Worm (Caenorhabditis elegans) whole organism, L1 larva: Measurements from ENCODE around the gene grl-3.

Source experiments
- egl-13 ChIP-seq: sonication (generic microtip); optimal IDR thresholded peaks from 2 replicates; lab custom pipeline; 2016; ENCODE audit warnings: missing genotype, missing genetic modification reagents, missing genetic modification characterization, missing compliant biosample characterization
- elt-3 ChIP-seq, 6 experiments: fragments of 150-350 bp in 1 of 6; sonication (generic microtip); optimal IDR thresholded peaks; 2 replicates each; lab custom pipeline; 2017 to 2018; ENCODE audit warnings: missing biosample characterization in 6 of 6, missing genetic modification characterization in 6 of 6, inconsistent platforms in 1 of 6
- fkh-4 ChIP-seq: sonication (generic microtip); optimal IDR thresholded peaks from 2 replicates; lab custom pipeline; 2016; ENCODE audit warnings: missing compliant biosample characterization, missing genetic modification characterization, borderline replicate concordance
- fkh-8 ChIP-seq: sonication (generic microtip); optimal IDR thresholded peaks from 2 replicates; lab custom pipeline; 2016; ENCODE audit warnings: mild to moderate bottlenecking, missing genetic modification characterization, missing compliant biosample characterization
- nhr-12 ChIP-seq: sonication (generic microtip); optimal IDR thresholded peaks from 2 replicates; lab custom pipeline; 2017; ENCODE audit warnings: missing biosample characterization, missing genetic modification characterization
- nhr-28 ChIP-seq: fragments of 150-350 bp; optimal IDR thresholded peaks from 2 replicates; lab custom pipeline; 2014; ENCODE audit warnings: missing biosample characterization, missing genetic modification characterization
- nhr-47 ChIP-seq: sonication (generic microtip); optimal IDR thresholded peaks from 2 replicates; lab custom pipeline; 2016; ENCODE audit warnings: mild to moderate bottlenecking, missing genetic modification characterization, moderate library complexity, missing compliant biosample characterization
- skn-1 ChIP-seq: fragments of 150-350 bp; optimal IDR thresholded peaks from 2 replicates; lab custom pipeline; 2014; ENCODE audit warnings: missing biosample characterization, missing genetic modification characterization
- snpc-4 ChIP-seq: fragments of 150-350 bp; optimal IDR thresholded peaks from 2 replicates; lab custom pipeline; 2014; ENCODE audit warnings: missing biosample characterization, missing genetic modification characterization
- sptf-1 ChIP-seq: fragments of 150-350 bp; optimal IDR thresholded peaks from 2 replicates; lab custom pipeline; 2014; ENCODE audit warnings: missing biosample characterization, missing genetic modification characterization
- tlp-1 ChIP-seq: fragments of 150-350 bp; optimal IDR thresholded peaks from 2 replicates; lab custom pipeline; 2014; ENCODE audit warnings: missing biosample characterization, missing genetic modification characterization
- unc-130 ChIP-seq: fragments of 150-350 bp; optimal IDR thresholded peaks from 2 replicates; lab custom pipeline; 2017; ENCODE audit warnings: missing biosample characterization, missing genetic modification characterization, inconsistent platforms
- zip-4 ChIP-seq: fragments of 200-800 bp; sonication (Bioruptor generic); optimal IDR thresholded peaks from 2 replicates; lab custom pipeline; 2018; ENCODE audit warnings: mild to moderate bottlenecking, missing genetic modification characterization, moderate library complexity, missing compliant biosample characterization

DNA sequence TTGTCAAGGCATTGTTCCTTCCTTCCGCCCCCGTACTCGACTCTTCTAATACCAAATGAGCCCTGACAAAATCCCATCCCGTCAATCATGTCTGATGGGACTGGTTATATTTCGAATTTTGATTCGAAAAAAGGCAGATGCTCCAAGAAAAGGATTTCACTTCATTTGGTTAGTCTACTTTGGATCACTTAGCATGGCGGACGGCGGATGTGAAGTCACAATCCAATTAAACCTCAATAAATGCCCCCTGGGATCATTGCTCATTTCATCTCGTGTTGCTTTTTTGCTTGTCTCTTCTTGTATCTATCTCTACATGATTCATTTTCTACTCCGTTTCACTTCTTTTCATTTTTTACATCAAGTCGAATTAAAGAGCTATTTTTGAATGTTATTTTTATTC, 32.0 kb upstream of the grl-3 start:
- TF ChIP-seq elt-3 (tag; optimal IDR thresholded peaks at IDR 0.05; lab: Kevin White, UChicago) (no peak), snpc-4 (tag; lab: Kevin White, UChicago) (no peak), fkh-8 (tag; lab: Kevin White, UChicago) (no peak), nhr-12 (tag; lab: Kevin White, UChicago) (no peak), nhr-28 (tag; lab: Kevin White, UChicago) (no peak), sptf-1 (tag; lab: Kevin White, UChicago) (no peak), egl-13 (tag; lab: Kevin White, UChicago) (no peak), zip-4 (GFP tag; lab: Kevin White, UChicago) (no peak), unc-130 (no peak), skn-1 (tag; lab: Kevin White, UChicago) (no peak), nhr-47 (no peak), fkh-4 (tag; lab: Kevin White, UChicago) (no peak), tlp-1 (no peak)
